Fruit fly (Drosophila melanogaster) whole organism, adult: ENCODE data around the gene CG6683.

Experiments used
- CG12768 ChIP-seq: fragments of 200-800 bp; sonication (Bioruptor generic); optimal IDR thresholded peaks from 2 replicates; lab custom pipeline; 2017; ENCODE audit warnings: missing biosample characterization, missing genetic modification characterization, mild to moderate bottlenecking, moderate library complexity, missing genetic modification reagents
- Hr96 ChIP-seq: fragments of 200-800 bp; sonication (Bioruptor generic); optimal IDR thresholded peaks from 2 replicates; lab custom pipeline; 2016; ENCODE audit warnings: missing biosample characterization, missing genetic modification characterization
- Mnt ChIP-seq: fragments of 200-800 bp; sonication (Bioruptor generic); optimal IDR thresholded peaks from 2 replicates; lab custom pipeline; 2016; ENCODE audit warnings: missing biosample characterization, mild to moderate bottlenecking, missing genetic modification characterization
- cnc ChIP-seq, 2 experiments: fragments of >200 bp; optimal IDR thresholded peaks; 2 replicates each; lab custom pipeline; 2017
- kay ChIP-seq: fragments of 200-800 bp; sonication (Bioruptor generic); peaks from one replicate; lab custom pipeline; 2016; ENCODE audit warnings: missing biosample characterization, missing genetic modification characterization, borderline replicate concordance
- ovo ChIP-seq: fragments of 200-800 bp; sonication (Bioruptor generic); optimal IDR thresholded peaks from 2 replicates; lab custom pipeline; 2016; ENCODE audit warnings: missing biosample characterization, missing genetic modification characterization

DNA sequence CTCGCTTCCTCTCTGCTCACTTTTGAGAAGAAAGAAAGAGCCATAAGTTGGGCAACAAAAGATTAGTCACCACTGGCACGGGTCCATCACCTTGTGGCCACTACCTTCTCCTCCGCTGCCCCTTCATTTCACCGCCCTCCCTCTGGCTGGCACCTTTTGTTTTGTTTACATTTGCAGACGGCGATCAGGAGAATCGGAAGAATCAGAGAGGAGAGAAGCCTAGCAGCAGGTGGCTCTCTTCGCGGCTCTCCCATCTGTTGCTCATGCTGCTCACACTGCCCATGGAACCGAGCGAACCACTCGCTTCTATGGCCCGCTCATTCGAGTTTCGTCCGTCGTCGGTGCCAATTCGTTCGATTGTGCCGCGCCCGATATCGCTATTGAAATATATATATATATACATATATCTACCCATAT lies 31.6 kb upstream of the CG6683 start:
- TF ChIP-seq kay (peak; percentile 97), CG12768 (GFP tag; lab: Kevin White, UChicago) (peak; percentile 67), Hr96 (no peak), Mnt (GFP tag; lab: Kevin White, UChicago) (peak; percentile 86), ovo (no peak), cnc (optimal IDR thresholded peaks at IDR 0.05; lab: Kevin White, UChicago) (no peak)
